Fruit fly (Drosophila melanogaster) S2 (cell line): ENCODE measurements around the gene CG5800.

Source experiments
- CG8478 ChIP-seq: fragments of >200 bp; optimal IDR thresholded peaks from 2 replicates; lab custom pipeline; 2018
- CTCF ChIP-seq, 2 experiments: fragments of >200 bp; optimal IDR thresholded peaks; 2 replicates each; lab custom pipeline; 2018

dm6 chrX:17624983-17625401 is 11.1 kb upstream of the CG5800 start:
- TF ChIP-seq CG8478 (lab: Kevin White, UChicago), result no peak
- no peak for TF ChIP-seq CTCF (optimal IDR thresholded peaks at IDR 0.05; lab: Kevin White, UChicago)
